Worm (Caenorhabditis elegans): Measurements from ENCODE around the gene C53D6.6.

The C53D6.6 gene

ce11 chrIV:9001184-9001583 lies 31.3 kb downstream of the C53D6.6 start (continued):
- TF ChIP-seq spr-3 (GFP tag; optimal IDR thresholded peaks at IDR 0.05), result no peak
- no peak for TF ChIP-seq nhr-237 (tag; optimal IDR thresholded peaks at IDR 0.05)
- no peak for TF ChIP-seq pha-4 (GFP tag; IDR thresholded peaks at IDR 0.05)
- TF ChIP-seq pha-4 (tag; optimal IDR thresholded peaks at IDR 0.05), result no peak
- TF ChIP-seq aha-1 (tag), result peak; percentile 69
- TF ChIP-seq lsy-2 (tag; optimal IDR thresholded peaks at IDR 0.05), result no peak
- no peak for TF ChIP-seq hmg-1.1 (GFP tag; IDR thresholded peaks at IDR 0.05)
- TF ChIP-seq lir-3 (tag; optimal IDR thresholded peaks at IDR 0.05), result no peak

- TF ChIP-seq set-16 (GFP tag; IDR thresholded peaks at IDR 0.05) (no peak), ceh-32 (tag; optimal IDR thresholded peaks at IDR 0.05; ENCODE audit: poor library complexity) (no peak), lin-38 (GFP tag; IDR thresholded peaks at IDR 0.05) (no peak)
Observed at ce11 chrIV:9000664-9001063, 31.8 kb downstream of the C53D6.6 start.

ce11 chrIV:8994487-8994886 lies 38.0 kb downstream of the C53D6.6 start:
- TF ChIP-seq mdl-1 (tag; optimal IDR thresholded peaks at IDR 0.05) (no peak), F10B5.3 (tag; optimal IDR thresholded peaks at IDR 0.05) (no peak)

ce11 chrIV:8992786-8993185 lies 39.7 kb downstream of the C53D6.6 start, which contains the start of gene mltn-12:
TSS of gene mltn-12 (plus strand) at chrIV:8993086.
- TF ChIP-seq ceh-28 (tag; optimal IDR thresholded peaks at IDR 0.05) (no peak), D1046.2 (GFP tag; IDR thresholded peaks at IDR 0.05) (no peak), F10B5.3 (tag; optimal IDR thresholded peaks at IDR 0.05) (no peak), lin-13 (GFP tag; optimal IDR thresholded peaks at IDR 0.05) (no peak)

- TF ChIP-seq ceh-20 (GFP tag; IDR thresholded peaks at IDR 0.05) (no peak), saeg-2 (GFP tag; IDR thresholded peaks at IDR 0.05) (no peak), nhr-77 (tag; optimal IDR thresholded peaks at IDR 0.05) (no peak), nhr-28 (tag; optimal IDR thresholded peaks at IDR 0.05) (peak; percentile 7), hmg-1.1 (GFP tag; IDR thresholded peaks at IDR 0.05) (0 out of 2 replicates have a peak, but pooled peaks have one; percentile 35), ceh-28 (tag; optimal IDR thresholded peaks at IDR 0.05) (no peak), daf-16 (GFP tag; optimal IDR thresholded peaks at IDR 0.05) (no peak), daf-16 (tag; optimal IDR thresholded peaks at IDR 0.05) (peak; percentile 49), dve-1 (tag; optimal IDR thresholded peaks at IDR 0.05; ENCODE audit: insufficient read depth) (peak; percentile 44), fos-1 (tag; optimal IDR thresholded peaks at IDR 0.05) (no peak), lin-13 (GFP tag; optimal IDR thresholded peaks at IDR 0.05) (no peak)
Observed at ce11 chrIV:8986761-8987316, 45.6 kb downstream of the C53D6.6 start, which contains the start of gene bre-1. TSS of gene bre-1 (plus strand) at chrIV:8987266.

ce11 chrIV:8984566-8984965 lies 47.9 kb downstream of the C53D6.6 start, which contains the start of gene nstp-1:
TSS of gene nstp-1 (plus strand) at chrIV:8984866.
- TF ChIP-seq F10B5.3 (tag; optimal IDR thresholded peaks at IDR 0.05), result no peak
- no peak for TF ChIP-seq dve-1 (tag; optimal IDR thresholded peaks at IDR 0.05; ENCODE audit: insufficient read depth)
- no peak for TF ChIP-seq php-3 (GFP tag; IDR thresholded peaks at IDR 0.05)
- no peak for TF ChIP-seq zip-11 (GFP tag; IDR thresholded peaks at IDR 0.05)
- no peak for TF ChIP-seq dmd-6 (GFP tag; IDR thresholded peaks at IDR 0.05)

- TF ChIP-seq lin-39 (tag; optimal IDR thresholded peaks at IDR 0.05) (no peak), nhr-41 (GFP tag; IDR thresholded peaks at IDR 0.05) (no peak), lin-29 (GFP tag; IDR thresholded peaks at IDR 0.05) (no peak), egl-43 (GFP tag; IDR thresholded peaks at IDR 0.05) (no peak), ctbp-1 (GFP tag; IDR thresholded peaks at IDR 0.05) (no peak), aha-1 (tag) (peak; percentile 18), ceh-44 (GFP tag; IDR thresholded peaks at IDR 0.05) (no peak), madf-5 (GFP tag; IDR thresholded peaks at IDR 0.05) (no peak), nhr-42 (GFP tag; IDR thresholded peaks at IDR 0.05) (no peak), sdz-12 (GFP tag; optimal IDR thresholded peaks at IDR 0.05) (no peak), ama-1 (optimal IDR thresholded peaks at IDR 0.05) (no peak), nhr-76 (tag; optimal IDR thresholded peaks at IDR 0.05) (peak; percentile 22), mxl-2 (GFP tag; conservative IDR thresholded peaks at IDR 0.05) (no peak), cey-2 (tag; optimal IDR thresholded peaks at IDR 0.05; ENCODE audit: borderline replicate concordance, insufficient read depth) (peak; percentile 38), dmd-6 (GFP tag; IDR thresholded peaks at IDR 0.05) (peak; percentile 16; the same call in 1 of the 2 replicates), skn-1 (tag; optimal IDR thresholded peaks at IDR 0.05) (no peak)
Observed at ce11 chrIV:8979695-8980094, 52.8 kb downstream of the C53D6.6 start, which contains the start of gene col-119. TSS of gene col-119 (minus strand) at chrIV:8979795.

All from whole organism, L4 larva.